Fruit fly (Drosophila melanogaster): ENCODE results near the gene MFS10.

The MFS10 gene

dm6 chrX:13159481-13159880 lies 30.7 kb downstream of the MFS10 start, which contains the start of the genes Bap60 and CG12096 (continued):
- TF ChIP-seq Six4 (GFP tag; optimal IDR thresholded peaks at IDR 0.05) (peak; percentile 39), amos (GFP tag; IDR thresholded peaks at IDR 0.05; ENCODE audit: partially characterized antibody) (peak; percentile 81), Ets65A (GFP tag) (peak; percentile 99), repo (GFP tag; optimal IDR thresholded peaks at IDR 0.05) (peak; percentile 65), CG14441 (GFP tag; IDR thresholded peaks at IDR 0.05) (peak; percentile 51; the same call in 1 of the 2 replicates), Mad (GFP tag; optimal IDR thresholded peaks at IDR 0.05) (peak; percentile 51), Gug (GFP tag; IDR thresholded peaks at IDR 0.05) (peak; percentile 59; the same call in 2 of the 4 replicates), CG30431 (GFP tag; optimal IDR thresholded peaks at IDR 0.05) (peak; percentile 52), CG14965 (GFP tag; optimal IDR thresholded peaks at IDR 0.05; ENCODE audit: borderline replicate concordance) (no peak), CG7963 (GFP tag; IDR thresholded peaks at IDR 0.05; ENCODE audit: partially characterized antibody) (peak; percentile 81), ab (GFP tag; optimal IDR thresholded peaks at IDR 0.05) (peak; percentile 21), inv (GFP tag; IDR thresholded peaks at IDR 0.05; ENCODE audit: partially characterized antibody) (peak; percentile 92), BEAF-32 (GFP tag; optimal IDR thresholded peaks at IDR 0.05) (peak; percentile 97), CG31224 (GFP tag; IDR thresholded peaks at IDR 0.05) (peak; percentile 27; the same call in 1 of the 2 replicates), CG8089 (GFP tag; optimal IDR thresholded peaks at IDR 0.05) (peak; percentile 55), salm (tag; optimal IDR thresholded peaks at IDR 0.05) (peak; percentile 22), CG34422 (GFP tag; IDR thresholded peaks at IDR 0.05) (peak; percentile 8; the same call in 1 of the 3 replicates), CG3838 (GFP tag; optimal IDR thresholded peaks at IDR 0.05) (no peak), CG6813 (GFP tag; optimal IDR thresholded peaks at IDR 0.05) (no peak), B-H1 (GFP tag; IDR thresholded peaks at IDR 0.05) (peak; percentile 31; the same call in 1 of the 3 replicates), CG12219 (GFP tag; optimal IDR thresholded peaks at IDR 0.05) (peak; percentile 35), Med (GFP tag) (peak; percentile 98), CG10979 (tag; optimal IDR thresholded peaks at IDR 0.05) (peak; percentile 68), CG2120 (GFP tag; optimal IDR thresholded peaks at IDR 0.05) (peak; percentile 90), CG10543 (GFP tag; optimal IDR thresholded peaks at IDR 0.05) (peak; percentile 73), CG12769 (tag; optimal IDR thresholded peaks at IDR 0.05) (no peak), zfh1 (GFP tag; IDR thresholded peaks at IDR 0.05) (peak; percentile 56; the same call in 2 of the 3 replicates), CG6272 (GFP tag; IDR thresholded peaks at IDR 0.05) (peak; percentile 44), bab2 (GFP tag; optimal IDR thresholded peaks at IDR 0.05) (peak; percentile 81), so (GFP tag; IDR thresholded peaks at IDR 0.05) (no peak), Elba2 (GFP tag; optimal IDR thresholded peaks at IDR 0.05) (peak; percentile 82), Atf6 (GFP tag; IDR thresholded peaks at IDR 0.05) (peak; percentile 26; the same call in 1 of the 2 replicates), ase (GFP tag; IDR thresholded peaks at IDR 0.05) (peak; percentile 29; the same call in 1 of the 3 replicates), sr (GFP tag; IDR thresholded peaks at IDR 0.05) (no peak), D19A (tag; optimal IDR thresholded peaks at IDR 0.05) (no peak), CG6689 (GFP tag; IDR thresholded peaks at IDR 0.05) (peak; percentile 68), CG8388 (GFP tag; optimal IDR thresholded peaks at IDR 0.05) (peak; percentile 58), CG1832 (GFP tag; optimal IDR thresholded peaks at IDR 0.05) (no peak), CG10431 (GFP tag; optimal IDR thresholded peaks at IDR 0.05) (peak; percentile 17), nau (GFP tag; optimal IDR thresholded peaks at IDR 0.05) (no peak), CG2202 (tag; optimal IDR thresholded peaks at IDR 0.05) (peak; percentile 46), CG11093 (GFP tag; IDR thresholded peaks at IDR 0.05) (peak; percentile 32; the same call in 1 of the 3 replicates), emc (GFP tag; optimal IDR thresholded peaks at IDR 0.05) (peak; percentile 51), CG18011 (GFP tag; optimal IDR thresholded peaks at IDR 0.05) (peak; percentile 68), Dip2 (GFP tag; IDR thresholded peaks at IDR 0.05) (no peak), dpn (GFP tag; optimal IDR thresholded peaks at IDR 0.05) (peak; percentile 81 to 82), croc (GFP tag; conservative IDR thresholded peaks at IDR 0.05) (peak; percentile 45; the same call in 2 of the 3 replicates), HLH3B (GFP tag; IDR thresholded peaks at IDR 0.05) (no peak), GATAe (GFP tag; conservative IDR thresholded peaks at IDR 0.05) (no peak), CG31441 (GFP tag; IDR thresholded peaks at IDR 0.05) (no peak; the same call in 1 of the 2 replicates), psq (GFP tag; optimal IDR thresholded peaks at IDR 0.05) (peak; percentile 30)

Measured in whole organism, embryonic.